Fruit fly (Drosophila melanogaster) whole organism, embryonic: ENCODE measurements around the gene Plod.

ENCODE experiments used
- CG12236 ChIP-seq: fragments of 200-800 bp; sonication (Bioruptor generic); optimal IDR thresholded peaks from 2 replicates; lab custom pipeline; 2016; ENCODE audit warnings: missing biosample characterization, missing genetic modification characterization
- CG4360 ChIP-seq: fragments of 200-800 bp; sonication (Bioruptor generic); IDR thresholded peaks from 2 replicates; pipeline ENCODE4 v1.3.6; 2022; ENCODE audit warnings: missing biosample characterization, missing genetic modification characterization
- CG8290 ChIP-seq, 3 experiments: fragments of 200-800 bp; sonication (Bioruptor generic); optimal IDR thresholded peaks; 2 replicates each; lab custom pipeline; 2016 to 2019; ENCODE audit warnings: missing biosample characterization in 3 of 3, missing genetic modification characterization in 3 of 3, mild to moderate bottlenecking in 2 of 3, moderate library complexity in 1 of 3
- CG8478 ChIP-seq: fragments of >200 bp; optimal IDR thresholded peaks from 2 replicates; lab custom pipeline; 2018
- croc ChIP-seq: fragments of 200-800 bp; sonication (Bioruptor generic); conservative IDR thresholded peaks from 3 replicates; pipeline ENCODE4 v1.3.6; 2022; ENCODE audit warnings: missing biosample characterization, missing genetic modification characterization
- dati ChIP-seq: fragments of 200-800 bp; sonication (Bioruptor generic); IDR thresholded peaks from 2 replicates; pipeline ENCODE4 v1.3.6; 2022; ENCODE audit warnings: missing biosample characterization, missing genetic modification characterization
- fru ChIP-seq: fragments of >200 bp; optimal IDR thresholded peaks from 2 replicates; lab custom pipeline; 2017
- maf-S ChIP-seq: fragments of 200-800 bp; sonication (Bioruptor generic); optimal IDR thresholded peaks from 2 replicates; lab custom pipeline; 2016; ENCODE audit warnings: missing biosample characterization, missing genetic modification characterization
- phol ChIP-seq: fragments of 200-800 bp; sonication (Bioruptor generic); optimal IDR thresholded peaks from 3 replicates; lab custom pipeline; 2018; ENCODE audit warnings: missing biosample characterization, mild to moderate bottlenecking, missing genetic modification characterization, moderate library complexity
- zfh2 ChIP-seq: fragments of 200-800 bp; sonication (Bioruptor generic); optimal IDR thresholded peaks from 2 replicates; lab custom pipeline; 2016; ENCODE audit warnings: missing biosample characterization, missing genetic modification characterization

dm6 chr3L:11214406-11215243 lies 8.8 kb upstream of the Plod start, which contains the start of gene CG42671:
- TF ChIP-seq maf-S (GFP tag; lab: Kevin White, UChicago) (no peak), zfh2 (GFP tag; lab: Kevin White, UChicago) (no peak), dati (GFP tag; lab: Robert Waterston, UW) (no peak), CG8290 (GFP tag; optimal IDR thresholded peaks at IDR 0.05; lab: Kevin White, UChicago) (no peak), CG8290 (tag; optimal IDR thresholded peaks at IDR 0.05; lab: Kevin White, UChicago) (peak in 1 of 2 experiments; percentile 4), fru (no peak), CG8478 (lab: Kevin White, UChicago) (no peak), CG12236 (GFP tag; lab: Kevin White, UChicago) (no peak), croc (no peak), phol (no peak), CG4360 (GFP tag; lab: Robert Waterston, UW) (no peak)
